Worm (Caenorhabditis elegans) whole organism, L4 larva: Measurements from ENCODE around the gene sma-2.

Source experiments
- D1046.2 ChIP-seq: fragments of 200-800 bp; sonication (Bioruptor generic); IDR thresholded peaks from 2 replicates; pipeline ENCODE4 v1.3.6; 2022; ENCODE audit warnings: missing genetic modification characterization, missing compliant biosample characterization
- F26F4.8 ChIP-seq: fragments of 200-800 bp; sonication (Bioruptor generic); conservative IDR thresholded peaks from 2 replicates; pipeline ENCODE4 v1.3.6; 2022; ENCODE audit warnings: missing genetic modification characterization, missing compliant biosample characterization
- F37D6.2 ChIP-seq: sonication (generic microtip); optimal IDR thresholded peaks from 2 replicates; lab custom pipeline; 2016; ENCODE audit warnings: mild to moderate bottlenecking, missing genetic modification characterization, missing compliant biosample characterization
- F44E2.7 ChIP-seq: fragments of 200-800 bp; sonication (Bioruptor generic); IDR thresholded peaks from 2 replicates; pipeline ENCODE4 v2.1.2; 2022; ENCODE audit warnings: missing genetic modification characterization, missing compliant biosample characterization
- R02D3.7 ChIP-seq: fragments of 150-350 bp; sonication (generic microtip); optimal IDR thresholded peaks from 3 replicates; lab custom pipeline; 2014; ENCODE audit warnings: missing biosample characterization, missing genetic modification characterization
- T20F7.1 ChIP-seq: fragments of 200-800 bp; sonication (Bioruptor generic); optimal IDR thresholded peaks from 2 replicates; lab custom pipeline; 2018; ENCODE audit warnings: mild to moderate bottlenecking, missing genetic modification characterization, missing compliant biosample characterization
- Y105C5A.15 ChIP-seq: fragments of 200-800 bp; sonication (Bioruptor generic); IDR thresholded peaks from 2 replicates; pipeline ENCODE4 v1.3.6; 2022; ENCODE audit warnings: missing genetic modification characterization, missing compliant biosample characterization
- Y5F2A.4 ChIP-seq: fragments of 200-800 bp; sonication (Bioruptor generic); optimal IDR thresholded peaks from 2 replicates; lab custom pipeline; 2018; ENCODE audit warnings: mild to moderate bottlenecking, missing genetic modification characterization, missing compliant biosample characterization
- ZK546.5 ChIP-seq, 2 experiments: sonication (generic microtip); optimal IDR thresholded peaks; 2 replicates each; lab custom pipeline; 2017; ENCODE audit warnings: missing biosample characterization in 2 of 2, missing genetic modification characterization in 2 of 2
- ceh-28 ChIP-seq: fragments of 150-350 bp; optimal IDR thresholded peaks from 2 replicates; lab custom pipeline; 2014; ENCODE audit warnings: missing biosample characterization, missing genetic modification reagents, missing genetic modification characterization
- ceh-32 ChIP-seq: sonication (generic microtip); optimal IDR thresholded peaks from 2 replicates; lab custom pipeline; 2016; ENCODE audit warnings: mild to moderate bottlenecking, missing genetic modification characterization, missing compliant biosample characterization; ENCODE audit not compliant: poor library complexity
- ceh-62 ChIP-seq: sonication (generic microtip); optimal IDR thresholded peaks from 2 replicates; lab custom pipeline; 2017; ENCODE audit warnings: missing biosample characterization, missing genetic modification characterization
- ceh-82 ChIP-seq: sonication (generic microtip); optimal IDR thresholded peaks from 2 replicates; lab custom pipeline; 2017; ENCODE audit warnings: missing biosample characterization, missing genetic modification characterization
- cey-2 ChIP-seq: sonication (generic microtip); optimal IDR thresholded peaks from 3 replicates; lab custom pipeline; 2017; ENCODE audit warnings: missing genetic modification characterization, mild to moderate bottlenecking, missing compliant biosample characterization, antibody characterized with exemption, borderline replicate concordance; ENCODE audit not compliant: insufficient read depth
- daf-12 ChIP-seq: fragments of 150-350 bp; optimal IDR thresholded peaks from 2 replicates; lab custom pipeline; 2014; ENCODE audit warnings: missing biosample characterization, missing genetic modification reagents, missing genetic modification characterization
- dmd-6 ChIP-seq: fragments of 200-800 bp; sonication (Bioruptor generic); IDR thresholded peaks from 2 replicates; pipeline ENCODE4 v1.3.6; 2022; ENCODE audit warnings: missing genetic modification reagents, missing genetic modification characterization, missing compliant biosample characterization
- dmd-8 ChIP-seq: fragments of 200-800 bp; sonication (Bioruptor generic); IDR thresholded peaks from 2 replicates; pipeline ENCODE4 v1.3.6; 2022; ENCODE audit warnings: missing genetic modification characterization, missing compliant biosample characterization
- dve-1 ChIP-seq: sonication (generic microtip); optimal IDR thresholded peaks from 2 replicates; lab custom pipeline; 2017; ENCODE audit warnings: antibody characterized with exemption, mild to moderate bottlenecking, missing genetic modification characterization, missing compliant biosample characterization; ENCODE audit not compliant: insufficient read depth
- egl-27 ChIP-seq: sonication (generic microtip); optimal IDR thresholded peaks from 3 replicates; lab custom pipeline; 2017; ENCODE audit warnings: missing biosample characterization, missing genetic modification reagents, missing genetic modification characterization
- fkh-10 ChIP-seq: fragments of 150-350 bp; optimal IDR thresholded peaks from 2 replicates; lab custom pipeline; 2014; ENCODE audit warnings: missing biosample characterization, missing genetic modification reagents, missing genetic modification characterization
- fos-1 ChIP-seq: fragments of 150-350 bp; optimal IDR thresholded peaks from 2 replicates; lab custom pipeline; 2014; ENCODE audit warnings: missing biosample characterization, missing genetic modification characterization
- gei-8 ChIP-seq: fragments of 200-800 bp; sonication (Bioruptor generic); optimal IDR thresholded peaks from 2 replicates; lab custom pipeline; 2018; ENCODE audit warnings: mild to moderate bottlenecking, missing genetic modification characterization, missing compliant biosample characterization
- hlh-11 ChIP-seq: fragments of 200-800 bp; sonication (Bioruptor generic); optimal IDR thresholded peaks from 2 replicates; lab custom pipeline; 2018; ENCODE audit warnings: mild to moderate bottlenecking, missing genetic modification characterization, missing compliant biosample characterization
- lin-29 ChIP-seq: fragments of 200-800 bp; sonication (Bioruptor generic); IDR thresholded peaks from 2 replicates; pipeline ENCODE4 v1.3.6; 2022; ENCODE audit warnings: missing genetic modification reagents, missing genetic modification characterization, missing compliant biosample characterization
- lin-38 ChIP-seq: fragments of 200-800 bp; sonication (Bioruptor generic); IDR thresholded peaks from 2 replicates; pipeline ENCODE4 v1.3.6; 2022; ENCODE audit warnings: missing genetic modification reagents, missing genetic modification characterization, missing compliant biosample characterization
- lsy-2 ChIP-seq, 2 experiments: fragments of 150-350 bp in 1 of 2; sonication (generic microtip) in 1 of 2; optimal IDR thresholded peaks; 2 replicates each; lab custom pipeline; 2014 to 2017; ENCODE audit warnings: missing biosample characterization in 2 of 2, missing genetic modification characterization in 2 of 2
- madf-5 ChIP-seq, 2 experiments: fragments of 200-800 bp; sonication (Bioruptor generic); IDR thresholded peaks; 2 replicates each; pipeline ENCODE4 v1.3.6; 2022; ENCODE audit warnings: missing compliant biosample characterization in 2 of 2, missing genetic modification characterization in 2 of 2
- madf-9 ChIP-seq: fragments of 200-800 bp; sonication (Bioruptor generic); conservative IDR thresholded peaks from 2 replicates; pipeline ENCODE4 v1.3.6; 2022; ENCODE audit warnings: missing genetic modification reagents, missing genetic modification characterization, missing compliant biosample characterization
- mep-1 ChIP-seq: fragments of 150-350 bp; sonication (generic microtip); optimal IDR thresholded peaks from 3 replicates; lab custom pipeline; 2014; ENCODE audit warnings: missing biosample characterization, missing genetic modification characterization
- mes-2 ChIP-seq: sonication (generic microtip); optimal IDR thresholded peaks from 2 replicates; lab custom pipeline; 2016; ENCODE audit warnings: missing genotype, mild to moderate bottlenecking, missing genetic modification characterization, missing compliant biosample characterization; ENCODE audit not compliant: poor library complexity, severe bottlenecking
- mxl-2 ChIP-seq: fragments of 200-800 bp; sonication (Bioruptor generic); conservative IDR thresholded peaks from 2 replicates; pipeline ENCODE4 v1.3.6; 2022; ENCODE audit warnings: missing genetic modification reagents, missing genetic modification characterization, missing compliant biosample characterization
- mxl-3 ChIP-seq: fragments of 200-800 bp; sonication (Bioruptor generic); optimal IDR thresholded peaks from 2 replicates; lab custom pipeline; 2018; ENCODE audit warnings: mild to moderate bottlenecking, missing genetic modification characterization, missing compliant biosample characterization
- nhr-10 ChIP-seq: fragments of 150-350 bp; optimal IDR thresholded peaks from 2 replicates; lab custom pipeline; 2014; ENCODE audit warnings: missing biosample characterization, missing genetic modification characterization
- nhr-102 ChIP-seq: sonication (generic microtip); optimal IDR thresholded peaks from 2 replicates; lab custom pipeline; 2016; ENCODE audit warnings: mild to moderate bottlenecking, missing genetic modification characterization, moderate library complexity, missing compliant biosample characterization
- nhr-111 ChIP-seq: fragments of 200-800 bp; sonication (Bioruptor generic); optimal IDR thresholded peaks from 2 replicates; lab custom pipeline; 2018; ENCODE audit warnings: mild to moderate bottlenecking, missing genetic modification characterization, missing compliant biosample characterization
- nhr-237 ChIP-seq: sonication (generic microtip); optimal IDR thresholded peaks from 2 replicates; lab custom pipeline; 2017; ENCODE audit warnings: missing biosample characterization, missing genetic modification characterization
- nhr-42 ChIP-seq: fragments of 200-800 bp; sonication (Bioruptor generic); IDR thresholded peaks from 2 replicates; pipeline ENCODE4 v1.3.6; 2022; ENCODE audit warnings: missing genetic modification characterization, missing compliant biosample characterization
- nhr-48 ChIP-seq: sonication (generic microtip); optimal IDR thresholded peaks from 2 replicates; lab custom pipeline; 2016; ENCODE audit warnings: mild to moderate bottlenecking, missing genetic modification characterization, missing compliant biosample characterization
- nhr-76 ChIP-seq: fragments of 150-350 bp; optimal IDR thresholded peaks from 2 replicates; lab custom pipeline; 2014; ENCODE audit warnings: missing biosample characterization, missing genetic modification characterization
- php-3 ChIP-seq: fragments of 200-800 bp; sonication (Bioruptor generic); IDR thresholded peaks from 2 replicates; pipeline ENCODE4 v1.3.6; 2022; ENCODE audit warnings: missing genetic modification reagents, missing genetic modification characterization, missing compliant biosample characterization
- rbr-2 ChIP-seq: sonication (generic microtip); optimal IDR thresholded peaks from 2 replicates; lab custom pipeline; 2016; ENCODE audit warnings: missing genotype, missing genetic modification characterization, missing compliant biosample characterization
- saeg-2 ChIP-seq: fragments of 200-800 bp; sonication (Bioruptor generic); IDR thresholded peaks from 2 replicates; pipeline ENCODE4 v1.3.6; 2022; ENCODE audit warnings: missing genetic modification reagents, missing genetic modification characterization, missing compliant biosample characterization
- sdz-12 ChIP-seq: fragments of 200-800 bp; sonication (Bioruptor generic); optimal IDR thresholded peaks from 2 replicates; lab custom pipeline; 2018; ENCODE audit warnings: mild to moderate bottlenecking, missing genetic modification characterization, missing compliant biosample characterization
- snpc-1.2 ChIP-seq: fragments of 200-800 bp; sonication (Bioruptor generic); IDR thresholded peaks from 2 replicates; pipeline ENCODE4 v1.3.6; 2022; ENCODE audit warnings: missing genetic modification reagents, missing genetic modification characterization, missing compliant biosample characterization
- tra-1 ChIP-seq: fragments of 200-800 bp; sonication (Bioruptor generic); IDR thresholded peaks from 2 replicates; pipeline ENCODE4 v1.3.6; 2022; ENCODE audit warnings: missing genetic modification reagents, missing genetic modification characterization, missing compliant biosample characterization
- unc-130 ChIP-seq: sonication (generic microtip); optimal IDR thresholded peaks from 2 replicates; lab custom pipeline; 2016; ENCODE audit warnings: missing genetic modification reagents, missing genetic modification characterization, missing compliant biosample characterization
- unc-62 ChIP-seq, 3 experiments: fragments of 150-350 bp in 1 of 3; sonication (generic microtip); optimal IDR thresholded peaks in 2 of 3; peaks in 1 of 3; 1 replicate in 1 of 3; 2 replicates in 2 of 3; lab custom pipeline; 2014 to 2017; ENCODE audit warnings: missing biosample characterization in 3 of 3, missing genetic modification characterization in 3 of 3, missing genetic modification reagents in 3 of 3, missing genotype in 1 of 3
- ztf-11 ChIP-seq: fragments of 150-350 bp; optimal IDR thresholded peaks from 2 replicates; lab custom pipeline; 2014; ENCODE audit warnings: missing biosample characterization, missing genetic modification characterization
- ztf-7 ChIP-seq: fragments of 150-350 bp; optimal IDR thresholded peaks from 2 replicates; lab custom pipeline; 2014; ENCODE audit warnings: missing biosample characterization, missing genetic modification characterization

The sma-2 gene

ce11 chrIII:8795595-8796141 lies 46.2 kb downstream of the sma-2 start (continued):
- TF ChIP-seq lsy-2 (tag; optimal IDR thresholded peaks at IDR 0.05; lab: Kevin White, UChicago) (peak; percentile 91 to 93), gei-8 (peak; percentile 94), ztf-7 (tag; lab: Kevin White, UChicago) (peak; percentile 88), F26F4.8 (GFP tag; lab: Robert Waterston, UW) (no peak), rbr-2 (peak; percentile 97), madf-5 (GFP tag; IDR thresholded peaks at IDR 0.05; lab: Robert Waterston, UW) (no peak), madf-9 (GFP tag; lab: Robert Waterston, UW) (peak; percentile 64), nhr-102 (peak; percentile 85), saeg-2 (GFP tag; lab: Robert Waterston, UW) (peak; percentile 91), R02D3.7 (tag; lab: Kevin White, UChicago) (no peak), lin-29 (GFP tag; lab: Robert Waterston, UW) (peak; percentile 78), T20F7.1 (GFP tag; lab: Kevin White, UChicago) (peak; percentile 77), dmd-6 (peak; percentile 93), mep-1 (tag; lab: Kevin White, UChicago) (peak; percentile 97), egl-27 (no peak), lin-38 (GFP tag; lab: Robert Waterston, UW) (peak; percentile 70), dve-1 (tag; lab: Kevin White, UChicago) (peak; percentile 94), ZK546.5 (tag; optimal IDR thresholded peaks at IDR 0.05; lab: Kevin White, UChicago) (peak in 1 of 2 experiments; percentile 40), dmd-8 (GFP tag; lab: Robert Waterston, UW) (no peak), Y105C5A.15 (GFP tag; lab: Robert Waterston, UW) (no peak), nhr-237 (peak; percentile 58), nhr-48 (peak; percentile 96), unc-130 (GFP tag; lab: Kevin White, UChicago) (no peak), sdz-12 (no peak)
- TF ChIP-seq, all 104 proteins: peak for 69

DNA sequence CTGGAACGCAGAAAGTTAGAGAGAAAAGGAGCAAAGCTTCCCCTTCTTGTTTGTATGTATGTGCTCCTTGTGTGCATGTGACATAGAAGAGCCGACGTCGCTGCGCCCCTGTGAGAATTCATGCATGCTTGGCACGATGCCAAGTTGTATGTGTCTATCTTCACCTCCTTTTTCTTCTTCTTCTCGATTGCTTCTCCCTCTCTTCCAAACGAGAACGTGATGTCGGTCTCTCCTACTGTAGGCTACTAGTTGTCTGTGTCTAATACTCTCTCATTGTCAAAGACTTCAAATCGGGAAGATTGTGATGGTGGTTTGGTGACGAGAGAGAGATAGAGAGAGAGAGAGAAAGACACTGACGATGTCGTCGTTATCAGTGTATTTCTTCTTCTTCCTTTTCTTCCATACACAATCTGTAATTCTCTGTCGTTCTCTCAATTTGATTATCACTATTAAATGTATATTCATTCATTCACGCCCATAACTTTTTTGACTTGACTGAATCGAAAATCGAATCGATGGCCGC lies 47.8 kb downstream of the sma-2 start:
- TF ChIP-seq mes-2 (tag; lab: Kevin White, UChicago), result peak; percentile 56
- no peak for TF ChIP-seq ceh-28 (tag; lab: Kevin White, UChicago)
- no peak for TF ChIP-seq daf-12 (tag; lab: Kevin White, UChicago)
- peak; percentile 68 for TF ChIP-seq tra-1 (GFP tag; lab: Robert Waterston, UW)
- TF ChIP-seq nhr-111, result no peak
- TF ChIP-seq cey-2 (tag; lab: Kevin White, UChicago), result peak; percentile 53
- no peak for TF ChIP-seq snpc-1.2 (GFP tag; lab: Robert Waterston, UW)
- no peak for TF ChIP-seq ztf-11 (tag; lab: Kevin White, UChicago)
- TF ChIP-seq hlh-11 (tag; lab: Kevin White, UChicago), result peak; percentile 99
- peak; percentile 73 for TF ChIP-seq php-3 (GFP tag; lab: Robert Waterston, UW)
- TF ChIP-seq unc-62 (GFP tag; optimal IDR thresholded peaks at IDR 0.05 in 1 of 2; lab: Kevin White, UChicago), result peak in 1 of 2 experiments; percentile 93
- TF ChIP-seq unc-62 (tag; optimal IDR thresholded peaks at IDR 0.05; lab: Kevin White, UChicago), result no peak
- peak; percentile 72 for TF ChIP-seq T20F7.1 (GFP tag; lab: Kevin White, UChicago)
- no peak for TF ChIP-seq nhr-42 (GFP tag; lab: Robert Waterston, UW)
- no peak for TF ChIP-seq nhr-76 (tag; lab: Kevin White, UChicago)
- 0 out of 4 replicates have a peak, but pooled peaks have one; percentile 50 for TF ChIP-seq madf-5 (GFP tag; IDR thresholded peaks at IDR 0.05; lab: Robert Waterston, UW)
- TF ChIP-seq rbr-2, result peak; percentile 92
- TF ChIP-seq ceh-82 (tag; lab: Kevin White, UChicago), result no peak
- TF ChIP-seq fkh-10 (GFP tag; lab: Kevin White, UChicago), result peak; percentile 86
- TF ChIP-seq ceh-32 (tag; lab: Kevin White, UChicago), result no peak
- TF ChIP-seq D1046.2 (GFP tag; lab: Robert Waterston, UW), result no peak
- TF ChIP-seq F37D6.2 (tag; lab: Kevin White, UChicago), result peak; percentile 80
- no peak; the same call in 1 of the 2 replicates for TF ChIP-seq lin-29 (GFP tag; lab: Robert Waterston, UW)
- TF ChIP-seq fos-1 (tag; lab: Kevin White, UChicago), result no peak
- TF ChIP-seq mxl-3 (GFP tag; lab: Kevin White, UChicago), result peak; percentile 93
- TF ChIP-seq F44E2.7, result no peak
- TF ChIP-seq Y5F2A.4 (GFP tag; lab: Kevin White, UChicago), result no peak
- no peak for TF ChIP-seq ceh-62 (tag; lab: Kevin White, UChicago)
- TF ChIP-seq mxl-2, result no peak
- TF ChIP-seq nhr-10, result peak; percentile 81
